Worm (Caenorhabditis elegans) whole organism, L4/young adult: ENCODE measurements around the gene dhcr-24.

Experiments
- W03F9.2 ChIP-seq: fragments of 150-350 bp; optimal IDR thresholded peaks from 2 replicates; lab custom pipeline; 2014; ENCODE audit warnings: missing biosample characterization, missing genetic modification characterization
- him-1 ChIP-seq: sonication (generic microtip); optimal IDR thresholded peaks from 2 replicates; lab custom pipeline; 2016; ENCODE audit warnings: missing genotype, missing genetic modification reagents, missing genetic modification characterization, missing compliant biosample characterization

- TF ChIP-seq W03F9.2 (tag; lab: Kevin White, UChicago) (no peak), him-1 (tag; lab: Kevin White, UChicago) (peak; percentile 79)
These were observed 34.9 kb upstream of the dhcr-24 start for ce11 chrX:2598833-2599279.
